Fruit fly (Drosophila melanogaster): ENCODE results near the gene fid.

The fid gene

DNA sequence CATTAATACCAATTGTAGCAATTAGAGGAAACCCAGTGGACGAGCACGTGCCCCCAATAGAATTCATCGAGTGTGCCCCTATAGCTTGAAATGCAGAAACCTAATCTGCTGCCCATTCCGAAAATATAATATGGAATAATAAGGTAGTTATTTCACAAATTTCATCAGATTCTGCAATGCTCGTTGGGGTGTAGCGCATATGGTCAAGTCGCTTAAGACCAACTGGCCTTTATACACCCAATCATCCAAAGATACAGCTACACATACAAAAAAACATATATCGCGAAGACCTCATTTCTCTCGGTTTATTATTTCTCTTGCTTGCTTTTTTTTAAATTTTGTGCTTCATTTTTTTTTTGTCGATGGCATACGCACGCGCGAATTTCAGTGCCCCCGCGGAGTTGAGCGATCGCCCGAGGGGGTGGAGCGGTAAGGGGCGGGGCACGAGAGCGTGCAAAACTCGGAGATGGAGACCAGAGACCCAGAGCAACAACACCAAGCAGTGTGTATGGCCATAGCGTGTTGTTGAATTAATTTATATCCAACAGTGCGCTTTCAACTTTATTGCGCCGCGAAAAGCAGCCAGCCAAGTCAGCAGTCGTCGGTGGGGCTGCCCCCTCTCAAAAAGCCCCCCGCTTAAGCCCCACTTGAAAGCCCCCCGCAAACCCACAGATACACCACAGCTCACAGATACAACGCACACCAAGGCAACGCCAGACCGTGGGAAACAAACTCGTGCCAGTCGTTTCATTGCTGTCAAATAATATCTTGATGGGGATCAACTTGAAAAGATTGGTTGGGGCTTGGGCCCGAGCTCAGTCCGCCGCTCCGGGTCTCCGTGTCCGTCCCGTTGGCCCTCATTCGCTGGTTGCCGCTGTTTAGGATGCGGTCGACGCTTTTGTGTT lies 38.3 kb downstream of the fid start:
- TF ChIP-seq CG10959 (GFP tag; IDR thresholded peaks at IDR 0.05): no peak
- TF ChIP-seq HLH54F (GFP tag; optimal IDR thresholded peaks at IDR 0.05): no peak
- TF ChIP-seq danr (GFP tag; IDR thresholded peaks at IDR 0.05): no peak
- TF ChIP-seq Chrac-16 (GFP tag; optimal IDR thresholded peaks at IDR 0.05): no peak
- TF ChIP-seq CG10543 (GFP tag; optimal IDR thresholded peaks at IDR 0.05): peak; percentile 91
- no peak for TF ChIP-seq Hmr (GFP tag; optimal IDR thresholded peaks at IDR 0.05)
- no peak for TF ChIP-seq kah (GFP tag; optimal IDR thresholded peaks at IDR 0.05)
- no peak for TF ChIP-seq corto (GFP tag; optimal IDR thresholded peaks at IDR 0.05)
- no peak for TF ChIP-seq Trl (optimal IDR thresholded peaks at IDR 0.05)
- no peak for TF ChIP-seq Trl (GFP tag; optimal IDR thresholded peaks at IDR 0.05)
- no peak for TF ChIP-seq CG8388 (GFP tag; optimal IDR thresholded peaks at IDR 0.05)
- TF ChIP-seq CG13624 (GFP tag; optimal IDR thresholded peaks at IDR 0.05): peak; percentile 16
- TF ChIP-seq Nf-YA (GFP tag; IDR thresholded peaks at IDR 0.05): no peak
- TF ChIP-seq CG8765 (GFP tag; IDR thresholded peaks at IDR 0.05): no peak
- TF ChIP-seq CG4707 (GFP tag; optimal IDR thresholded peaks at IDR 0.05): no peak
- no peak for TF ChIP-seq CG9817 (tag; optimal IDR thresholded peaks at IDR 0.05)
- TF ChIP-seq lbe (GFP tag; optimal IDR thresholded peaks at IDR 0.05): peak; percentile 13
- TF ChIP-seq CG14860 (GFP tag; IDR thresholded peaks at IDR 0.05; ENCODE audit: partially characterized antibody): no peak
- 0 out of 2 replicates have a peak, but pooled peaks have one; percentile 26 for TF ChIP-seq CG32772 (GFP tag; IDR thresholded peaks at IDR 0.05)
- TF ChIP-seq fd96Cb (tag; optimal IDR thresholded peaks at IDR 0.05): no peak
- TF ChIP-seq Jarid2 (GFP tag; optimal IDR thresholded peaks at IDR 0.05): no peak
- TF ChIP-seq CG3726 (GFP tag; IDR thresholded peaks at IDR 0.05): no peak
- no peak for TF ChIP-seq CG4617 (GFP tag; optimal IDR thresholded peaks at IDR 0.05; ENCODE audit: borderline replicate concordance)
- TF ChIP-seq tna (GFP tag; IDR thresholded peaks at IDR 0.05; ENCODE audit: partially characterized antibody): 0 out of 2 replicates have a peak, but pooled peaks have one; percentile 33
- no peak for TF ChIP-seq CG33213 (GFP tag; optimal IDR thresholded peaks at IDR 0.05)
- no peak for TF ChIP-seq psq (GFP tag; optimal IDR thresholded peaks at IDR 0.05)
- TF ChIP-seq tll (GFP tag; optimal IDR thresholded peaks at IDR 0.05): no peak
- no peak for TF ChIP-seq hb (GFP tag; IDR thresholded peaks at IDR 0.05; ENCODE audit: partially characterized antibody)
- peak; percentile 41 for TF ChIP-seq Adf1 (GFP tag; IDR thresholded peaks at IDR 0.05)
- 0 out of 2 replicates have a peak, but pooled peaks have one; percentile 24 for TF ChIP-seq CG31224 (GFP tag; IDR thresholded peaks at IDR 0.05)
- no peak for TF ChIP-seq CTCF (GFP tag; optimal IDR thresholded peaks at IDR 0.05)
- no peak for TF ChIP-seq ssp (GFP tag; IDR thresholded peaks at IDR 0.05)
- no peak for TF ChIP-seq CrebB (tag; optimal IDR thresholded peaks at IDR 0.05)
- no peak for TF ChIP-seq Fer1 (GFP tag; optimal IDR thresholded peaks at IDR 0.05)
- no peak for TF ChIP-seq Camta (GFP tag; optimal IDR thresholded peaks at IDR 0.05)
- 0 out of 3 replicates have a peak, but pooled peaks have one; percentile 29 for TF ChIP-seq so (GFP tag; IDR thresholded peaks at IDR 0.05)
- TF ChIP-seq CG11093 (GFP tag; IDR thresholded peaks at IDR 0.05): no peak
- TF ChIP-seq sob (GFP tag; IDR thresholded peaks at IDR 0.05): no peak
- TF ChIP-seq Elba2 (GFP tag; optimal IDR thresholded peaks at IDR 0.05): no peak
- TF ChIP-seq Poxn (GFP tag; IDR thresholded peaks at IDR 0.05): no peak
- TF ChIP-seq D19A (tag; optimal IDR thresholded peaks at IDR 0.05): no peak
- TF ChIP-seq sens (GFP tag): peak; percentile 54
- peak; percentile 52; the same call in 2 of the 3 replicates for TF ChIP-seq otp (GFP tag; IDR thresholded peaks at IDR 0.05)
- TF ChIP-seq Dp (GFP tag; optimal IDR thresholded peaks at IDR 0.05): no peak
- TF ChIP-seq Doc3 (GFP tag; IDR thresholded peaks at IDR 0.05; ENCODE audit: partially characterized antibody): no peak
- no peak for TF ChIP-seq en (GFP tag; optimal IDR thresholded peaks at IDR 0.05)
- no peak for TF ChIP-seq CG9876 (GFP tag; optimal IDR thresholded peaks at IDR 0.05)
- no peak for TF ChIP-seq aop (GFP tag; IDR thresholded peaks at IDR 0.05)
- TF ChIP-seq fu2 (GFP tag; optimal IDR thresholded peaks at IDR 0.05): no peak
- TF ChIP-seq sr (GFP tag; IDR thresholded peaks at IDR 0.05): 0 out of 3 replicates have a peak, but pooled peaks have one; percentile 50
